Fruit fly (Drosophila melanogaster): ENCODE data around the gene QIL1.

DNA sequence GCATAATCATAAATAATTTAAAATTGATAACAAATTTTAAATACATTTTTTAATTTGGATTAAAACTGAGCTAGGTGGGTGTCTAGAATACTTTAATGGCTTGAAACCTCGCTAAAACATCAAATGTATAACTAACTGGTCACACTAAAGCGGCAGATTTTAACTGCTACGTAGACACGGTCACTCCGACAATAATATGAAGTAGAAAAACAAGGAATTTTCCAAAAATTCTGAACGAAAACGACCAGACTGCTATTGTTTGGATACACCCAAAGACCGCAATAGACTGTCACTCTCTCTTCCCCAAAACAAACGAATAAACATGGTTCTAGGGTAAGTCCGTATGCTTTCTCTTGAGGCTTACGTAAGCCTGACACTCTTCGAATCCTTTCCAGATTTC, at the start of gene QIL1:
- TF ChIP-seq fd59A (GFP tag; optimal IDR thresholded peaks at IDR 0.05) (no peak), CG32006 (GFP tag; optimal IDR thresholded peaks at IDR 0.05) (no peak), Gug (GFP tag; IDR thresholded peaks at IDR 0.05) (no peak), ss (GFP tag; optimal IDR thresholded peaks at IDR 0.05) (no peak), net (GFP tag; optimal IDR thresholded peaks at IDR 0.05) (no peak), CG7368 (GFP tag; optimal IDR thresholded peaks at IDR 0.05) (no peak), CG6276 (GFP tag; optimal IDR thresholded peaks at IDR 0.05) (no peak)

Data from whole organism, prepupa.